Worm (Caenorhabditis elegans) whole organism, L4 larva: ENCODE results near the gene Y116A8B.4.

Source experiments
- Y105C5A.15 ChIP-seq: fragments of 200-800 bp; sonication (Bioruptor generic); IDR thresholded peaks from 2 replicates; pipeline ENCODE4 v1.3.6; 2022; ENCODE audit warnings: missing genetic modification characterization, missing compliant biosample characterization
- Y48G9A.11 ChIP-seq: fragments of 200-800 bp; sonication (Bioruptor generic); IDR thresholded peaks from 2 replicates; pipeline ENCODE4 v1.3.6; 2022; ENCODE audit warnings: missing genetic modification reagents, missing genetic modification characterization, missing compliant biosample characterization
- ZK546.5 ChIP-seq, 2 experiments: sonication (generic microtip); optimal IDR thresholded peaks; 2 replicates each; lab custom pipeline; 2017; ENCODE audit warnings: missing biosample characterization in 2 of 2, missing genetic modification characterization in 2 of 2
- aha-1 ChIP-seq: fragments of 150-350 bp; peaks from one replicate; lab custom pipeline; 2014; ENCODE audit warnings: missing biosample characterization, missing genetic modification characterization
- ama-1 ChIP-seq: fragments of 150-350 bp; optimal IDR thresholded peaks from 2 replicates; lab custom pipeline; 2014; ENCODE audit warnings: inconsistent platforms, mixed read lengths
- arid-1 ChIP-seq: fragments of 200-800 bp; sonication (Bioruptor generic); conservative IDR thresholded peaks from 2 replicates; pipeline ENCODE4 v1.3.6; 2022; ENCODE audit warnings: missing genetic modification reagents, missing genetic modification characterization, missing compliant biosample characterization
- ceh-44 ChIP-seq: fragments of 200-800 bp; sonication (Bioruptor generic); IDR thresholded peaks from 2 replicates; pipeline ENCODE4 v1.3.6; 2022; ENCODE audit warnings: missing genetic modification reagents, missing genetic modification characterization, missing compliant biosample characterization
- ces-1 ChIP-seq: fragments of 150-350 bp; sonication (generic microtip); optimal IDR thresholded peaks from 4 replicates; lab custom pipeline; 2014; ENCODE audit warnings: missing biosample characterization, missing genetic modification reagents, missing genetic modification characterization
- ctbp-1 ChIP-seq: fragments of 200-800 bp; sonication (Bioruptor generic); IDR thresholded peaks from 2 replicates; pipeline ENCODE4 v1.3.6; 2022; ENCODE audit warnings: missing genetic modification reagents, missing genetic modification characterization, missing compliant biosample characterization
- daf-12 ChIP-seq: fragments of 150-350 bp; optimal IDR thresholded peaks from 2 replicates; lab custom pipeline; 2014; ENCODE audit warnings: missing biosample characterization, missing genetic modification reagents, missing genetic modification characterization
- daf-16 ChIP-seq, 3 experiments: sonication (generic microtip); optimal IDR thresholded peaks; 2 replicates each; lab custom pipeline; 2016 to 2017; ENCODE audit warnings: missing genetic modification characterization in 3 of 3, missing genetic modification reagents in 3 of 3, mild to moderate bottlenecking in 2 of 3, missing compliant biosample characterization in 2 of 3, missing biosample characterization in 1 of 3, moderate library complexity in 1 of 3
- dpl-1 ChIP-seq: fragments of 150-350 bp; optimal IDR thresholded peaks from 2 replicates; lab custom pipeline; 2014; ENCODE audit warnings: missing biosample characterization, missing genetic modification reagents, missing genetic modification characterization
- lin-38 ChIP-seq: fragments of 200-800 bp; sonication (Bioruptor generic); IDR thresholded peaks from 2 replicates; pipeline ENCODE4 v1.3.6; 2022; ENCODE audit warnings: missing genetic modification reagents, missing genetic modification characterization, missing compliant biosample characterization
- lin-39 ChIP-seq: fragments of 150-350 bp; optimal IDR thresholded peaks from 2 replicates; lab custom pipeline; 2014; ENCODE audit warnings: missing biosample characterization, missing genetic modification reagents, missing genetic modification characterization
- madf-9 ChIP-seq: fragments of 200-800 bp; sonication (Bioruptor generic); conservative IDR thresholded peaks from 2 replicates; pipeline ENCODE4 v1.3.6; 2022; ENCODE audit warnings: missing genetic modification reagents, missing genetic modification characterization, missing compliant biosample characterization
- mxl-3 ChIP-seq: fragments of 200-800 bp; sonication (Bioruptor generic); optimal IDR thresholded peaks from 2 replicates; lab custom pipeline; 2018; ENCODE audit warnings: mild to moderate bottlenecking, missing genetic modification characterization, missing compliant biosample characterization
- nhr-11 ChIP-seq: fragments of 150-350 bp; optimal IDR thresholded peaks from 2 replicates; lab custom pipeline; 2014; ENCODE audit warnings: missing biosample characterization, missing genetic modification characterization
- nhr-48 ChIP-seq: sonication (generic microtip); optimal IDR thresholded peaks from 2 replicates; lab custom pipeline; 2016; ENCODE audit warnings: mild to moderate bottlenecking, missing genetic modification characterization, missing compliant biosample characterization
- nhr-76 ChIP-seq: fragments of 150-350 bp; optimal IDR thresholded peaks from 2 replicates; lab custom pipeline; 2014; ENCODE audit warnings: missing biosample characterization, missing genetic modification characterization
- php-3 ChIP-seq: fragments of 200-800 bp; sonication (Bioruptor generic); IDR thresholded peaks from 2 replicates; pipeline ENCODE4 v1.3.6; 2022; ENCODE audit warnings: missing genetic modification reagents, missing genetic modification characterization, missing compliant biosample characterization
- saeg-2 ChIP-seq: fragments of 200-800 bp; sonication (Bioruptor generic); IDR thresholded peaks from 2 replicates; pipeline ENCODE4 v1.3.6; 2022; ENCODE audit warnings: missing genetic modification reagents, missing genetic modification characterization, missing compliant biosample characterization
- set-16 ChIP-seq: fragments of 200-800 bp; sonication (Bioruptor generic); IDR thresholded peaks from 2 replicates; pipeline ENCODE4 v1.3.6; 2022; ENCODE audit warnings: missing genetic modification reagents, missing genetic modification characterization, missing compliant biosample characterization
- snpc-1.2 ChIP-seq: fragments of 200-800 bp; sonication (Bioruptor generic); IDR thresholded peaks from 2 replicates; pipeline ENCODE4 v1.3.6; 2022; ENCODE audit warnings: missing genetic modification reagents, missing genetic modification characterization, missing compliant biosample characterization
- snpc-4 ChIP-seq: fragments of 150-350 bp; optimal IDR thresholded peaks from 2 replicates; lab custom pipeline; 2014; ENCODE audit warnings: missing biosample characterization, missing genetic modification characterization
- spr-3 ChIP-seq: fragments of 200-800 bp; sonication (Bioruptor generic); optimal IDR thresholded peaks from 2 replicates; lab custom pipeline; 2018; ENCODE audit warnings: mild to moderate bottlenecking, missing genetic modification characterization, missing compliant biosample characterization
- zip-2 ChIP-seq: fragments of 150-350 bp; optimal IDR thresholded peaks from 2 replicates; lab custom pipeline; 2014; ENCODE audit warnings: missing biosample characterization, missing genetic modification characterization
- ztf-11 ChIP-seq: fragments of 150-350 bp; optimal IDR thresholded peaks from 2 replicates; lab custom pipeline; 2014; ENCODE audit warnings: missing biosample characterization, missing genetic modification characterization

Y116A8B.4 gene

DNA sequence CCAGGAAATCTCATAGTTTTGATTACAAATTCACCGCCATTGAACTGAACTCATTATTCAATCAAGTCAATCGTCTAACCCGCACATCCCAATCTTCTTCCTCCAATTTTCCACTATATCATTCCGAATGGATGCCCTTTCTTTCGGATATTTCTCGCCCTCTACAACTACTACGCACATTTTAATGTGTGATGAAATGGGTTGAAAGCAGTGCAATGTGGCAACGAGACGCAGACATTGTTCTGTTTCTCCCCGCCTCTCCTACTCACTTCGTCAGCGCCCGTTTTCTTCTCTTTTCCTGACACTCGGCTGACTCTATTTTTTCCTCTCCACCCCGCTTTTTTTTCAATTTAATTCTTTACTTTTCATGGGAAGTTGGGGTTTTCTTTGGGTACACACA is 45.1 kb downstream of the Y116A8B.4 start (continued):
- TF ChIP-seq ceh-44 (GFP tag; lab: Robert Waterston, UW) (no peak), spr-3 (GFP tag; lab: Kevin White, UChicago) (no peak), lin-39 (tag; lab: Kevin White, UChicago) (no peak), madf-9 (GFP tag; lab: Robert Waterston, UW) (no peak), daf-12 (tag; lab: Kevin White, UChicago) (no peak)
- TF ChIP-seq, all 104 proteins: peak for 18

DNA sequence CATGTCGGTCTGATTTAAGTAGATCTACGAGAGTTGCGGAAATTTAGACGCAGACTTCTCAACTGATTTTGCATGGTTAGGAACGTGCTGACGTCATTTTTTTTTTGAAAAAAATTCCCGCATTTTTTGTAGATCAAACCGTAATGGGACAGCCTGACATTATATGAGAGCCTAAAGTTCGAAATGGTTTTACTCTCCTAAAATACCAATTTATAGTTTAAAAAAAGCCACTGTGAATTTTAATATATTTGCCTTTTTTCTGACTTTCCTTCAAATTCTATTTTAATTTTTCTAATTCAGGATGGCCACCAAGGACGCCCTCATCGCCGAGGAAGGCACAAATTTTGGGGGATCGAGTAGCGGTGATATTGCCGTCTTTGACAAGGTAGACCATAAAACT is 45.5 kb downstream of the Y116A8B.4 start, which contains the start of gene atgp-1:
Gene atgp-1, plus strand, starts transcription at position 301 of the 400 bp plus-strand sequence.
- TF ChIP-seq mxl-3 (GFP tag; lab: Kevin White, UChicago) (no peak), snpc-4 (no peak), set-16 (no peak)

DNA sequence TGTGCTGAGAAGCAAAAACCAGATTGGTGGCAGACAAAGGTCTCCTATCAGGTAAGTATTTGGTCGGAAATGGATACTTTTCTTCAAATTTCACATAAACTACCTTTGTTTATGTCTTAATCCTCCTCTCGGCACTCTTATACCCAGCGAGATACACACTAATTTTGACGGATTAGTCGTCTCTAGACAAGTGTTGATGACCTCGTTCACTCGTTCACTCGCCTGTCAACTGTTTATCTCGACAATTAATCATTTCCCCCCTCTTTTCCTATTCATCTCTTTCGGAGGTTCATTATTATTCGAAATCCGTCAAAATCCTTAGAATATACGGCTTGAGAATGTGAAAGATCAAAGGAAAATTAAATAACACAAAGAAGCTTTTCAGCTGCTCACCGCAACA is 46.1 kb downstream of the Y116A8B.4 start:
- TF ChIP-seq madf-9 (GFP tag; lab: Robert Waterston, UW) (no peak), Y105C5A.15 (no peak), snpc-1.2 (no peak), saeg-2 (no peak), arid-1 (no peak), php-3 (GFP tag; lab: Robert Waterston, UW) (no peak), daf-16 (GFP tag; optimal IDR thresholded peaks at IDR 0.05; lab: Kevin White, UChicago) (no peak), daf-16 (tag; optimal IDR thresholded peaks at IDR 0.05; lab: Kevin White, UChicago) (no peak), snpc-4 (no peak), mxl-3 (GFP tag; lab: Kevin White, UChicago) (no peak), ces-1 (GFP tag; lab: Kevin White, UChicago) (no peak), nhr-76 (tag; lab: Kevin White, UChicago) (no peak), ctbp-1 (GFP tag; lab: Robert Waterston, UW) (no peak), zip-2 (tag; lab: Kevin White, UChicago) (no peak), dpl-1 (GFP tag; lab: Kevin White, UChicago) (no peak), ZK546.5 (tag; optimal IDR thresholded peaks at IDR 0.05; lab: Kevin White, UChicago) (no peak), Y48G9A.11 (GFP tag; lab: Robert Waterston, UW) (no peak)

DNA sequence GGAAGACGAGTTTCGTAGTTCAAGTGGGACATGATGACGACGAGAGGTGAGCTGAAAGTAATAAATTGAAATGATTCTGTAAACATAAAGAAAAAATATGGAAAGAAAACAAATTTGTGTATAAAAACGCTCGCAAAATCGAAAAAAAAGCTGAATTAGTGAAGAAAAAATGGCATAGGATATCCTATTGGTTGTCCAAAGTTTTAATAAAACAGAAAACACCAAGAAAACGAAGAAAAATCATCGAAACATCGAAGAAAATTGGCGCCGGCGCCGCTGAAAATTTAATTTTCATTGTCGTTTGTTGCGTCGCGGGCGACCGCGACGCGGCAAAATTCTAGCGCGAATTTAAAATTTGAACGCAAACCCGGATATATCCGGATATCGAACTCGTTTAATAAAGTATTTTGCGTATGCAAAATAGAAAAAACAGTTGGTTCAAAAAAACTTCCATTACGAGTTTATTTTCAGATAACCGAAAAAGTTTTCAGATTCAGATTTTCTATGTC is 50.1 kb downstream of the Y116A8B.4 start, which contains the start of gene gln-5:
Gene gln-5, minus strand, starts transcription at position 51 of the 509 bp plus-strand sequence.
- TF ChIP-seq snpc-1.2 (0 out of 2 replicates have a peak, but pooled peaks have one; percentile 45), zip-2 (tag; lab: Kevin White, UChicago) (no peak), ama-1 (lab: Kevin White, UChicago) (no peak), aha-1 (tag; lab: Kevin White, UChicago) (peak; percentile 34), ztf-11 (no peak), nhr-11 (tag; lab: Kevin White, UChicago) (no peak), nhr-48 (tag; lab: Kevin White, UChicago) (no peak), saeg-2 (no peak), lin-38 (GFP tag; lab: Robert Waterston, UW) (peak; percentile 64)
